Fruit fly (Drosophila melanogaster): ENCODE measurements around the gene modSP.
A peak's percentile ranks its signal among the peaks of the same experiment; 100 is the strongest.

The modSP gene

DNA sequence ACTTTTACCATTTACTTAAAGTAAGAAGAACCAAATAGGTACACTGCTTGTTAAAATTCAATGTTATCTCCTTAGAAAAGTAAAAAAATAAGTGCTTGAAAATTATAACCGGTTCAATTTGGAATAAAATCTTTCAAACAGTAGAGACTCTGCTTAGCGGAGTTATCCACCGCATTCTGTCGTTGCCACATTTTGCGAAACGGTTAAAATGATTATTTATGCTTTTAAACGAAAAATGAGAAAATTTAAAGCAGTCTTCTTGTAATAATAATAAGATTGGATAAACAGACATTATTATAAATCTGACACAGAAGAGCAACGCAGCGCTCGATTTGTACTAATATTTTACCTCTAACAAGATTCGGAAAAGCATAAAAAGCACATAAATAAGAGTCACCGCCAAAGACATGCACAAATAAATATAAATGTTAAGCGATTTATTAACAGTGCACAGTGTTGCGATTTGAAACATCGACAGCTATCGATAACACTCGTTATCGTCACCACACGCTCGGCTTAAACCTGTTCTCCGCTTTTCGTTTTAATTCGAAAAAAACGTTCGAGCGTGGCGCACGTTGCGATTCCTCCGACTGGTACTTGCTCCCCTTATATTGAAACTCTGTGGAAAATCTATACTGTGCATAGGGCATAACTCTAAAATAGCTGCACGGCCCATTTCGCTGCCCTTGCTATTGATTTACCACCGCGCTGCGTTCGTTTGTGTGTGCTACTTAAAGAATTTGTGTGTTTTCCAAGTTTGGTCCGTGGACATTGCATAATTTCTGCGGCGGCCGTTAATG is 30.5 kb downstream of the modSP start, which contains the start of gene Fas1:
Gene Fas1 (plus strand): TSS at position 489 of the 800 bp plus-strand sequence.
- TF ChIP-seq sv (GFP tag; optimal IDR thresholded peaks at IDR 0.05) (peak; percentile 26), CrebA (GFP tag; optimal IDR thresholded peaks at IDR 0.05; ENCODE audit: borderline replicate concordance) (no peak), Abd-B (GFP tag; optimal IDR thresholded peaks at IDR 0.05) (no peak), Mio (GFP tag; optimal IDR thresholded peaks at IDR 0.05) (no peak), HLH106 (tag; optimal IDR thresholded peaks at IDR 0.05) (no peak), N (GFP tag; optimal IDR thresholded peaks at IDR 0.05) (no peak), dl (GFP tag; optimal IDR thresholded peaks at IDR 0.05; ENCODE audit: insufficient read depth in 1 of 2, partially characterized antibody in 2 of 2) (no peak), Myc (optimal IDR thresholded peaks at IDR 0.05) (peak; percentile 47), Hr83 (GFP tag; optimal IDR thresholded peaks at IDR 0.05; ENCODE audit: poor library complexity, severe bottlenecking) (no peak), tai (GFP tag; optimal IDR thresholded peaks at IDR 0.05) (no peak), Vsx2 (GFP tag; optimal IDR thresholded peaks at IDR 0.05; ENCODE audit: partially characterized antibody) (peak; percentile 28), lola (GFP tag; optimal IDR thresholded peaks at IDR 0.05) (no peak), sage (GFP tag; optimal IDR thresholded peaks at IDR 0.05) (peak; percentile 4), CG32264 (GFP tag; optimal IDR thresholded peaks at IDR 0.05) (no peak), GATAd (GFP tag; optimal IDR thresholded peaks at IDR 0.05) (no peak), rgr (GFP tag; optimal IDR thresholded peaks at IDR 0.05) (no peak), Jra (GFP tag; optimal IDR thresholded peaks at IDR 0.05) (no peak), Hnf4 (GFP tag; optimal IDR thresholded peaks at IDR 0.05) (no peak), woc (GFP tag; optimal IDR thresholded peaks at IDR 0.05) (peak; percentile 21), Rel (GFP tag; optimal IDR thresholded peaks at IDR 0.05) (no peak), Rel (tag; optimal IDR thresholded peaks at IDR 0.05) (no peak), usp (GFP tag; optimal IDR thresholded peaks at IDR 0.05) (no peak), Dif (GFP tag; optimal IDR thresholded peaks at IDR 0.05; ENCODE audit: partially characterized antibody) (peak; percentile 6), Hr78 (GFP tag; optimal IDR thresholded peaks at IDR 0.05) (no peak), fru (GFP tag; optimal IDR thresholded peaks at IDR 0.05) (peak; percentile 56), dsf (GFP tag; optimal IDR thresholded peaks at IDR 0.05; ENCODE audit: borderline replicate concordance) (no peak), psq (GFP tag; optimal IDR thresholded peaks at IDR 0.05) (no peak)

DNA sequence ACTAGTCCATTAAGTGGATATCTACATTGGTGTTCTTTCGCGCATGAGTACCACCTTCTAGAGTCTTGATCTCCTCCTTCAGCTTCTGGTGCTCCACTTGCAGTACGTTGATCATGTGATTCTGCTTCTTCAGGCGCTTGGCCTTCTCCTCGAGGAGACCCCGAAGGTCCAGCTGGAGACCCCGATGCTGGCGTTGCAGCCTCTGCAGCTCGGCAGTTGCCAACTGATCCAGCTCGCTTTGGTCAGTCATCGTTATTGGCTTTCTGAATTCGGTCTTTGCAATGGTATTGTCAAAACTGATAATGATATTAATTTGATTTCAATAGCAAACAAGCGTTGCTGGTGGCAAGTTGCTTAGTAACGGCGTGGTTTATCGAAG is 31.1 kb downstream of the modSP start, which contains the start of gene Ccdc114:
Gene Ccdc114 (minus strand): TSS at position 347 of the 379 bp plus-strand sequence.
- TF ChIP-seq dl (GFP tag; optimal IDR thresholded peaks at IDR 0.05; ENCODE audit: insufficient read depth in 1 of 2, partially characterized antibody in 2 of 2), result no peak
- no peak for TF ChIP-seq brk (GFP tag; optimal IDR thresholded peaks at IDR 0.05)
- no peak for TF ChIP-seq tai (GFP tag; optimal IDR thresholded peaks at IDR 0.05)
- TF ChIP-seq br (GFP tag; optimal IDR thresholded peaks at IDR 0.05), result no peak
- TF ChIP-seq Myc (optimal IDR thresholded peaks at IDR 0.05), result no peak
- TF ChIP-seq Abd-B (GFP tag; optimal IDR thresholded peaks at IDR 0.05), result no peak
- no peak for TF ChIP-seq jim (GFP tag; optimal IDR thresholded peaks at IDR 0.05)
- no peak for TF ChIP-seq lola (GFP tag; optimal IDR thresholded peaks at IDR 0.05)
- no peak for TF ChIP-seq Vsx2 (GFP tag; optimal IDR thresholded peaks at IDR 0.05; ENCODE audit: partially characterized antibody)
- TF ChIP-seq OdsH (GFP tag; optimal IDR thresholded peaks at IDR 0.05), result no peak
- no peak for TF ChIP-seq dmrt93B (GFP tag; optimal IDR thresholded peaks at IDR 0.05)

DNA sequence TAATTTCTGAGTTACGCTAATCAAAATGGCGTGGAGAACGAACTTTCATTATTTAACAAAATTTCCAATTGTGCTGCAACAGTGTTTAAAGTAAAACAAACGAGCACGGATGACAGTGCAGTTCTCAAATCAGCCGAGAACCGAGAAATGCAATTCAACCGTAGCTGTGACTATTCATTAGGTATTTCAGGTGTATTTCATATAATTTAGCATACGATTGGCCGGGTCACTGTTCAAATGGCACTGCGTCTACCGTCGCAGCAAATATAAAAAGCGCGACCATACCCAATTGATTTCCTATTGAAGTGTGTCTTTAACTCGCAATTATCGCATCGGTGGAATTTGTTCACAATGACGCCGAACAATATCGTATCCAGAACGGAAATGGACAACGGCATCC is 35.0 kb downstream of the modSP start, which contains the start of gene CG14893:
Gene CG14893 (plus strand): TSS at position 301 of the 400 bp plus-strand sequence.
- TF ChIP-seq Sp1 (GFP tag; optimal IDR thresholded peaks at IDR 0.05) (no peak), Dif (GFP tag; optimal IDR thresholded peaks at IDR 0.05; ENCODE audit: partially characterized antibody) (no peak), h (GFP tag; optimal IDR thresholded peaks at IDR 0.05) (no peak), usp (GFP tag; optimal IDR thresholded peaks at IDR 0.05) (no peak)

DNA sequence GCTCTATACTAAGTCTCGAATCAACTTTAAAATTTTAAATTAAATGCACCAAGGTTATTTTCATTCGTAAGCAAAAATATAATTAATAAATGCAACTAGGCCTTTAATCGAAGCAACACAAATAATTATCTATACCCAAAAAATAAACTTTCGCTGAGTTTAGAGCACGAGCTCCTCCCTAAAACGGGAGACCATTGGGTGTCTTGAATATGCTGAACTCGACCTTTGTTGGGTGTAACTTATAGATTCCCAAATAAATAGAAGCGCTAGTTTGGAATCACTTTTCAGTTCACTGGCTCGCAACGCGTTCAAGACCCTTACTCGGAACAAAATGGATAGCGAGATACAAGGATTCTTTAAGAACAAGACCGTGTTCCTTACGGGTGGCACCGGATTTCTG is 37.8 kb downstream of the modSP start, which contains the start of gene CG17560:
Gene CG17560 (plus strand): TSS at position 301 of the 400 bp plus-strand sequence.
- TF ChIP-seq Abd-B (GFP tag; optimal IDR thresholded peaks at IDR 0.05) (no peak), br (GFP tag; optimal IDR thresholded peaks at IDR 0.05) (no peak), lola (GFP tag; optimal IDR thresholded peaks at IDR 0.05) (no peak), sv (GFP tag; optimal IDR thresholded peaks at IDR 0.05) (no peak), tai (GFP tag; optimal IDR thresholded peaks at IDR 0.05) (no peak), GATAd (GFP tag; optimal IDR thresholded peaks at IDR 0.05) (no peak), Jra (GFP tag; optimal IDR thresholded peaks at IDR 0.05) (no peak), foxo (GFP tag; optimal IDR thresholded peaks at IDR 0.05) (no peak), Rel (GFP tag; optimal IDR thresholded peaks at IDR 0.05) (no peak), Rel (tag; optimal IDR thresholded peaks at IDR 0.05) (no peak), Hr83 (GFP tag; optimal IDR thresholded peaks at IDR 0.05; ENCODE audit: poor library complexity, severe bottlenecking) (no peak), Hr78 (GFP tag; optimal IDR thresholded peaks at IDR 0.05) (no peak)

Data from whole organism, wandering third instar larva.